Worm (Caenorhabditis elegans): ENCODE results near the gene Y57G7A.5.

ce11 chrII:1244420-1244959 lies 30.8 kb downstream of the Y57G7A.5 start:
- TF ChIP-seq elt-4 (tag; optimal IDR thresholded peaks at IDR 0.05) (no peak), ceh-34 (tag; optimal IDR thresholded peaks at IDR 0.05) (no peak), ceh-6 (GFP tag; optimal IDR thresholded peaks at IDR 0.05) (no peak), dve-1 (tag; optimal IDR thresholded peaks at IDR 0.05) (no peak), zip-5 (tag; optimal IDR thresholded peaks at IDR 0.05) (no peak), pqm-1 (tag; optimal IDR thresholded peaks at IDR 0.05) (no peak), hlh-13 (GFP tag; optimal IDR thresholded peaks at IDR 0.05) (no peak), pha-4 (tag; optimal IDR thresholded peaks at IDR 0.05) (no peak), unc-42 (tag; optimal IDR thresholded peaks at IDR 0.05) (no peak), unc-86 (tag; optimal IDR thresholded peaks at IDR 0.05) (no peak), tbx-2 (tag; optimal IDR thresholded peaks at IDR 0.05) (no peak), ceh-18 (tag; optimal IDR thresholded peaks at IDR 0.05) (no peak), K02D7.2 (tag; optimal IDR thresholded peaks at IDR 0.05) (no peak)

Data from whole organism, late embryonic.